Fruit fly (Drosophila melanogaster) whole organism, embryonic: ENCODE measurements around the gene CG7342.

Experiments used
- Bgb ChIP-seq: fragments of 200-800 bp; sonication (Bioruptor generic); IDR thresholded peaks from 2 replicates; pipeline ENCODE4 v1.3.6; 2022; ENCODE audit warnings: missing biosample characterization, missing genetic modification characterization; ENCODE audit not compliant: partially characterized antibody
- CG12071 ChIP-seq: fragments of 200-800 bp; sonication (Bioruptor generic); optimal IDR thresholded peaks from 3 replicates; lab custom pipeline; 2018; ENCODE audit warnings: missing biosample characterization, mild to moderate bottlenecking, missing genetic modification characterization
- CG12942 ChIP-seq: fragments of 200-800 bp; sonication (Bioruptor generic); optimal IDR thresholded peaks from 3 replicates; lab custom pipeline; 2016; ENCODE audit warnings: missing biosample characterization, missing genetic modification characterization
- CG13287 ChIP-seq: fragments of 200-800 bp; sonication (Bioruptor generic); IDR thresholded peaks from 2 replicates; pipeline ENCODE4 v1.3.6; 2022; ENCODE audit warnings: missing biosample characterization, missing genetic modification characterization; ENCODE audit not compliant: partially characterized antibody
- CG13775 ChIP-seq: fragments of 200-800 bp; sonication (Bioruptor generic); optimal IDR thresholded peaks from 3 replicates; lab custom pipeline; 2017; ENCODE audit warnings: missing biosample characterization, mild to moderate bottlenecking, missing genetic modification characterization
- CG14014 ChIP-seq: fragments of 200-800 bp; sonication (Bioruptor generic); IDR thresholded peaks from 2 replicates; pipeline ENCODE4 v1.3.6; 2022; ENCODE audit warnings: missing biosample characterization, missing genetic modification characterization
- CG14860 ChIP-seq: fragments of 200-800 bp; sonication (Bioruptor generic); IDR thresholded peaks from 3 replicates; pipeline ENCODE4 v1.3.6; 2022; ENCODE audit warnings: missing biosample characterization, missing genetic modification characterization; ENCODE audit not compliant: partially characterized antibody
- CG15073 ChIP-seq: fragments of 200-800 bp; sonication (Bioruptor generic); optimal IDR thresholded peaks from 2 replicates; lab custom pipeline; 2016; ENCODE audit warnings: missing biosample characterization, missing genetic modification characterization
- CG15696 ChIP-seq: fragments of 200-800 bp; sonication (Bioruptor generic); optimal IDR thresholded peaks from 2 replicates; lab custom pipeline; 2019; ENCODE audit warnings: missing biosample characterization, mild to moderate bottlenecking, missing genetic modification characterization, moderate library complexity
- CG2116 ChIP-seq: fragments of 200-800 bp; sonication (Bioruptor generic); optimal IDR thresholded peaks from 3 replicates; lab custom pipeline; 2018; ENCODE audit warnings: missing biosample characterization, mild to moderate bottlenecking, missing genetic modification characterization
- CG30403 ChIP-seq: fragments of 200-800 bp; sonication (Bioruptor generic); optimal IDR thresholded peaks from 3 replicates; lab custom pipeline; 2016; ENCODE audit warnings: missing biosample characterization, missing genetic modification characterization
- CG3847 ChIP-seq: fragments of 200-800 bp; sonication (Bioruptor generic); IDR thresholded peaks from 2 replicates; pipeline ENCODE4 v1.3.6; 2022; ENCODE audit warnings: missing biosample characterization, missing genetic modification characterization
- CG4404 ChIP-seq: fragments of 200-800 bp; sonication (Bioruptor generic); IDR thresholded peaks from 2 replicates; pipeline ENCODE4 v1.3.6; 2022; ENCODE audit warnings: missing biosample characterization, missing genetic modification characterization
- CG7372 ChIP-seq: fragments of 200-800 bp; sonication (Bioruptor generic); IDR thresholded peaks from 2 replicates; pipeline ENCODE4 v1.3.6; 2022; ENCODE audit warnings: missing biosample characterization, missing genetic modification characterization
- CG9437 ChIP-seq: fragments of 200-800 bp; sonication (Bioruptor generic); optimal IDR thresholded peaks from 2 replicates; lab custom pipeline; 2018; ENCODE audit warnings: missing biosample characterization, mild to moderate bottlenecking, missing genetic modification characterization
- D19A ChIP-seq: fragments of 200-800 bp; optimal IDR thresholded peaks from 3 replicates; lab custom pipeline; 2019; ENCODE audit warnings: missing biosample characterization, mild to moderate bottlenecking, missing genetic modification characterization, moderate library complexity
- Dip3 ChIP-seq: fragments of 200-800 bp; sonication (Bioruptor generic); optimal IDR thresholded peaks from 3 replicates; lab custom pipeline; 2016; ENCODE audit warnings: missing biosample characterization, missing genetic modification characterization
- Dp ChIP-seq: fragments of 200-800 bp; sonication (Bioruptor generic); optimal IDR thresholded peaks from 2 replicates; lab custom pipeline; 2018; ENCODE audit warnings: missing biosample characterization, mild to moderate bottlenecking, missing genetic modification characterization, moderate library complexity
- Drgx ChIP-seq: fragments of 200-800 bp; sonication (Bioruptor generic); IDR thresholded peaks from 2 replicates; pipeline ENCODE4 v1.3.6; 2022; ENCODE audit warnings: missing biosample characterization, missing genetic modification characterization
- E2f1 ChIP-seq: fragments of 200-800 bp; sonication (Bioruptor generic); IDR thresholded peaks from 2 replicates; pipeline ENCODE4 v1.3.6; 2022; ENCODE audit warnings: missing biosample characterization, missing genetic modification characterization
- Ets97D ChIP-seq: fragments of 200-800 bp; sonication (Bioruptor generic); optimal IDR thresholded peaks from 3 replicates; lab custom pipeline; 2016; ENCODE audit warnings: missing biosample characterization, missing genetic modification characterization
- Fer1 ChIP-seq: fragments of 200-800 bp; sonication (Bioruptor generic); optimal IDR thresholded peaks from 2 replicates; lab custom pipeline; 2017; ENCODE audit warnings: missing biosample characterization, mild to moderate bottlenecking, missing genetic modification characterization
- Hey ChIP-seq: fragments of 200-800 bp; sonication (Bioruptor generic); optimal IDR thresholded peaks from 3 replicates; lab custom pipeline; 2018; ENCODE audit warnings: missing biosample characterization, mild to moderate bottlenecking, missing genetic modification characterization
- Hmr ChIP-seq: fragments of 200-800 bp; sonication (Bioruptor generic); optimal IDR thresholded peaks from 3 replicates; lab custom pipeline; 2017; ENCODE audit warnings: mild to moderate bottlenecking, missing biosample characterization, missing genetic modification reagents, missing genetic modification characterization
- Hr51 ChIP-seq, 2 experiments: fragments of 200-800 bp; sonication (Bioruptor generic); optimal IDR thresholded peaks; 2 replicates in 1 of 2; 3 replicates in 1 of 2; lab custom pipeline; 2016 to 2018; ENCODE audit warnings: missing biosample characterization in 2 of 2, missing genetic modification characterization in 2 of 2, mild to moderate bottlenecking in 1 of 2, moderate library complexity in 1 of 2
- NfI ChIP-seq: fragments of 200-800 bp; sonication (Bioruptor generic); optimal IDR thresholded peaks from 3 replicates; lab custom pipeline; 2018; ENCODE audit warnings: missing biosample characterization, mild to moderate bottlenecking, missing genetic modification characterization, moderate library complexity
- Oaz ChIP-seq: fragments of 200-800 bp; sonication (Bioruptor generic); IDR thresholded peaks from 2 replicates; pipeline ENCODE4 v1.3.6; 2022; ENCODE audit warnings: missing biosample characterization, missing genetic modification characterization
- Scr ChIP-seq: fragments of 200-800 bp; sonication (Bioruptor generic); IDR thresholded peaks from 2 replicates; pipeline ENCODE4 v1.3.6; 2022; ENCODE audit warnings: missing biosample characterization, missing genetic modification characterization; ENCODE audit not compliant: partially characterized antibody
- Sin3A ChIP-seq: fragments of >200 bp; optimal IDR thresholded peaks from 2 replicates; lab custom pipeline; 2018
- Ssrp ChIP-seq: fragments of 200-800 bp; sonication (Bioruptor generic); optimal IDR thresholded peaks from 2 replicates; lab custom pipeline; 2018; ENCODE audit warnings: missing biosample characterization, mild to moderate bottlenecking, missing genetic modification characterization, moderate library complexity
- ab ChIP-seq: fragments of 200-800 bp; sonication (Bioruptor generic); optimal IDR thresholded peaks from 2 replicates; lab custom pipeline; 2016; ENCODE audit warnings: missing biosample characterization, missing genetic modification characterization
- abd-A ChIP-seq: fragments of 200-800 bp; sonication (Bioruptor generic); optimal IDR thresholded peaks from 3 replicates; lab custom pipeline; 2019; ENCODE audit warnings: missing biosample characterization, mild to moderate bottlenecking, missing genetic modification characterization, moderate library complexity
- caup ChIP-seq: fragments of 200-800 bp; sonication (Bioruptor generic); optimal IDR thresholded peaks from 3 replicates; lab custom pipeline; 2017; ENCODE audit warnings: missing biosample characterization, mild to moderate bottlenecking, missing genetic modification characterization, moderate library complexity; ENCODE audit not compliant: severe bottlenecking
- dati ChIP-seq: fragments of 200-800 bp; sonication (Bioruptor generic); IDR thresholded peaks from 2 replicates; pipeline ENCODE4 v1.3.6; 2022; ENCODE audit warnings: missing biosample characterization, missing genetic modification characterization
- dysf ChIP-seq: fragments of 200-800 bp; sonication (Bioruptor generic); IDR thresholded peaks from 3 replicates; pipeline ENCODE4 v1.3.6; 2022; ENCODE audit warnings: missing biosample characterization, missing genetic modification characterization
- gsb-n ChIP-seq: fragments of 200-800 bp; sonication (Bioruptor generic); optimal IDR thresholded peaks from 3 replicates; lab custom pipeline; 2018; ENCODE audit warnings: missing biosample characterization, mild to moderate bottlenecking, missing genetic modification characterization
- gt ChIP-seq: fragments of 200-800 bp; sonication (Bioruptor generic); IDR thresholded peaks from 2 replicates; pipeline ENCODE4 v1.3.6; 2022; ENCODE audit warnings: missing biosample characterization, missing genetic modification characterization
- hkb ChIP-seq, 2 experiments: fragments of 200-800 bp in 1 of 2; fragments of >200 bp in 1 of 2; sonication (Bioruptor generic) in 1 of 2; IDR thresholded peaks in 1 of 2; optimal IDR thresholded peaks in 1 of 2; 2 replicates each; pipeline versions ENCODE4 v1.3.6 to Lab custom; 2017 to 2022; ENCODE audit warnings: missing biosample characterization in 1 of 2, missing genetic modification characterization in 1 of 2
- kay ChIP-seq: fragments of 200-800 bp; sonication (Bioruptor generic); optimal IDR thresholded peaks from 2 replicates; lab custom pipeline; 2016; ENCODE audit warnings: missing biosample characterization, missing genetic modification characterization
- lab ChIP-seq: fragments of 200-800 bp; sonication (Bioruptor generic); optimal IDR thresholded peaks from 3 replicates; lab custom pipeline; 2017; ENCODE audit warnings: missing biosample characterization, missing genetic modification characterization, mild to moderate bottlenecking, moderate library complexity, missing genetic modification reagents
- phol ChIP-seq: fragments of 200-800 bp; sonication (Bioruptor generic); optimal IDR thresholded peaks from 3 replicates; lab custom pipeline; 2018; ENCODE audit warnings: missing biosample characterization, mild to moderate bottlenecking, missing genetic modification characterization, moderate library complexity
- pnt ChIP-seq: fragments of 200-800 bp; sonication (Bioruptor generic); optimal IDR thresholded peaks from 3 replicates; lab custom pipeline; 2016; ENCODE audit warnings: missing biosample characterization, missing genetic modification characterization
- ro ChIP-seq: fragments of 200-800 bp; sonication (Bioruptor generic); IDR thresholded peaks from 2 replicates; pipeline ENCODE4 v1.3.6; 2022; ENCODE audit warnings: missing biosample characterization, missing genetic modification characterization
- so ChIP-seq: fragments of 200-800 bp; sonication (Bioruptor generic); IDR thresholded peaks from 3 replicates; pipeline ENCODE4 v1.3.6; 2022; ENCODE audit warnings: missing biosample characterization, missing genetic modification characterization
- sob ChIP-seq: fragments of 200-800 bp; sonication (Bioruptor generic); IDR thresholded peaks from 2 replicates; pipeline ENCODE4 v1.3.6; 2022; ENCODE audit warnings: missing biosample characterization, missing genetic modification characterization
- tgo ChIP-seq: fragments of 200-800 bp; sonication (Bioruptor generic); IDR thresholded peaks from 3 replicates; pipeline ENCODE4 v1.3.6; 2022; ENCODE audit warnings: missing biosample characterization, missing genetic modification characterization
- tna ChIP-seq: fragments of 200-800 bp; sonication (Bioruptor generic); IDR thresholded peaks from 2 replicates; pipeline ENCODE4 v1.3.6; 2022; ENCODE audit warnings: missing biosample characterization, missing genetic modification characterization; ENCODE audit not compliant: partially characterized antibody
- wek ChIP-seq: fragments of 200-800 bp; sonication (Bioruptor generic); optimal IDR thresholded peaks from 3 replicates; lab custom pipeline; 2018; ENCODE audit warnings: missing biosample characterization, mild to moderate bottlenecking, missing genetic modification characterization, moderate library complexity

The CG7342 gene

DNA sequence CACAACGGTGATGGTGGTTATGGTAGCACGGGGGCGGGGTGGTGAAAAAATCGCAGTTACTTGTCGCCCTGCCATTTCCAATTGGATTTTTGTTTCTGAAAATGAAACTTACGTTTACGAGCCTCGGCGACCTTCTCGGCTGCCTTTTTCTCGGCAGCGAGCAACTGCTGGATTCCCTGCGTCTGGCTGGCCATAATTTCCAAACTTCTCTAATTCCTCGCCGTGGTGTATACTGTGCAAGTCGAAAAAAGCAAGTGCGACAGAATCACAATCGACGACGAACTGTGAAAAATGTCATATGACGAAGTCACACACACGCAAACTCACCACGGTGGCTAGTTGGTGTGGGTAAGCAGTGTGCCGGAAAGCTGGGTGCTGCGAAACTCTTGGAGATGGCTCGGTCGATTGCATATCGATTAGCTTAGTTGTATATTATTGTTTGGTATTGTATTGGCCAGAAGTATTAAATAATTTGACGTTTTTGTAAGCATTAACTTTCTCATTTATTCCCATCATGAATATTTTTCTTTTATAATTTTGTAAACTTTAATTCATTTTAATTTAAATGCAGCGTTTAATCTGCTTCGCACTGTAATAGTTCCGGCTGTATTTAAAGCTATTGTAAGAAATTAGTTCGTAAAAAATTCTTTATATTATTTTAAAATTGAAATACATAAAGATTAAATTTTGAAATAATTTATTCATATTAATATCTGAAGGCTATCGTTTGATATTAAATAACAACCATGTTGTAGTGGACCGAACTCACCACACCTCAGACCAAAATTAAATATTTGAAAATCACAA, 41.1 kb downstream of the CG7342 start, which contains the start of gene Vha13 (continued):
- peak; percentile 74 for TF ChIP-seq lab (GFP tag; lab: Kevin White, UChicago)
- TF ChIP-seq hkb (optimal IDR thresholded peaks at IDR 0.05; lab: Kevin White, UChicago), result no peak
- TF ChIP-seq hkb (GFP tag; IDR thresholded peaks at IDR 0.05; lab: Robert Waterston, UW), result no peak; the same call in 1 of the 2 replicates
- peak; percentile 42; the same call in 2 of the 3 replicates for TF ChIP-seq tgo
- no peak for TF ChIP-seq kay (GFP tag; lab: Kevin White, UChicago)
- TF ChIP-seq dysf (GFP tag; lab: Robert Waterston, UW), result peak; percentile 63; the same call in 2 of the 3 replicates
- TF ChIP-seq gt (GFP tag; lab: Robert Waterston, UW), result no peak
- TF ChIP-seq gsb-n (tag; lab: Kevin White, UChicago), result no peak
- no peak for TF ChIP-seq dati (GFP tag; lab: Robert Waterston, UW)
- TF ChIP-seq CG3847 (GFP tag; lab: Robert Waterston, UW), result peak; percentile 65
- no peak for TF ChIP-seq so (GFP tag; lab: Robert Waterston, UW)
- no peak for TF ChIP-seq CG15073 (GFP tag; lab: Kevin White, UChicago)
- no peak for TF ChIP-seq Sin3A (lab: Kevin White, UChicago)
- TF ChIP-seq Dip3, result peak; percentile 23
- TF ChIP-seq Dp (GFP tag; lab: Kevin White, UChicago), result peak; percentile 9
- TF ChIP-seq ro, result no peak
- peak; percentile 68 for TF ChIP-seq sob (GFP tag; lab: Robert Waterston, UW)
- TF ChIP-seq Ets97D (GFP tag; lab: Kevin White, UChicago), result peak; percentile 22
- TF ChIP-seq CG14860 (GFP tag; lab: Robert Waterston, UW), result peak; percentile 8; the same call in 2 of the 3 replicates
- TF ChIP-seq Bgb (GFP tag; lab: Robert Waterston, UW), result peak; percentile 79
- peak in 1 of 2 experiments; percentile 53 for TF ChIP-seq Hr51 (GFP tag; optimal IDR thresholded peaks at IDR 0.05; lab: Kevin White, UChicago)
- peak; percentile 36; the same call in 1 of the 2 replicates for TF ChIP-seq E2f1
- no peak for TF ChIP-seq D19A (tag; lab: Kevin White, UChicago)
- TF ChIP-seq Drgx (GFP tag; lab: Robert Waterston, UW), result no peak
- peak; percentile 80 for TF ChIP-seq Fer1 (GFP tag; lab: Kevin White, UChicago)
- TF ChIP-seq CG12071 (GFP tag; lab: Kevin White, UChicago), result peak; percentile 53
- no peak for TF ChIP-seq Oaz (GFP tag; lab: Robert Waterston, UW)
- TF ChIP-seq pnt (GFP tag; lab: Kevin White, UChicago), result peak; percentile 15
- peak; percentile 59 for TF ChIP-seq CG13775 (GFP tag; lab: Kevin White, UChicago)
- TF ChIP-seq CG13287 (GFP tag; lab: Robert Waterston, UW), result peak; percentile 18
- no peak for TF ChIP-seq Hey (tag; lab: Kevin White, UChicago)
- peak; percentile 10 for TF ChIP-seq NfI
- peak; percentile 29 for TF ChIP-seq ab (GFP tag; lab: Kevin White, UChicago)
- TF ChIP-seq CG2116, result peak; percentile 71
- TF ChIP-seq CG15696, result peak; percentile 19
- 0 out of 2 replicates have a peak, but pooled peaks have one; percentile 9 for TF ChIP-seq CG4404
- peak; percentile 54 for TF ChIP-seq wek
- TF ChIP-seq tna (GFP tag; lab: Robert Waterston, UW), result peak; percentile 18; the same call in 1 of the 2 replicates
- TF ChIP-seq caup (GFP tag; lab: Kevin White, UChicago), result no peak
- no peak for TF ChIP-seq Ssrp (tag; lab: Kevin White, UChicago)
- peak; percentile 29 for TF ChIP-seq phol (tag; lab: Kevin White, UChicago)
- peak; percentile 69 for TF ChIP-seq abd-A (tag; lab: Kevin White, UChicago)
- TF ChIP-seq Scr, result no peak
- peak; percentile 34 for TF ChIP-seq CG30403 (GFP tag; lab: Kevin White, UChicago)
- TF ChIP-seq CG14014, result no peak
- peak; percentile 29 for TF ChIP-seq CG9437 (GFP tag; lab: Kevin White, UChicago)
- peak; percentile 47 for TF ChIP-seq Hmr (GFP tag; lab: Kevin White, UChicago)
- TF ChIP-seq CG12942 (GFP tag; lab: Kevin White, UChicago), result no peak
- TF ChIP-seq CG7372, result peak; percentile 40; the same call in 1 of the 2 replicates
